Worm (Caenorhabditis elegans) whole organism, late embryonic: ENCODE measurements around the gene tbb-6.

ENCODE experiments used
- ceh-22 ChIP-seq: sonication (generic microtip); optimal IDR thresholded peaks from 2 replicates; lab custom pipeline; 2017; ENCODE audit warnings: missing biosample characterization, missing genetic modification characterization
- hlh-30 ChIP-seq: sonication (generic microtip); optimal IDR thresholded peaks from 2 replicates; lab custom pipeline; 2017; ENCODE audit warnings: antibody characterized with exemption, missing genetic modification characterization, missing compliant biosample characterization; ENCODE audit not compliant: insufficient read depth
- nhr-11 ChIP-seq: fragments of 150-350 bp; optimal IDR thresholded peaks from 2 replicates; lab custom pipeline; 2014; ENCODE audit warnings: missing biosample characterization, missing genetic modification characterization
- odd-2 ChIP-seq: sonication (generic microtip); optimal IDR thresholded peaks from 2 replicates; lab custom pipeline; 2017; ENCODE audit warnings: antibody characterized with exemption, mild to moderate bottlenecking, missing genetic modification characterization, missing compliant biosample characterization
- unc-55 ChIP-seq: sonication (generic microtip); optimal IDR thresholded peaks from 2 replicates; lab custom pipeline; 2017; ENCODE audit warnings: missing biosample characterization, missing genetic modification reagents, missing genetic modification characterization
- ztf-16 ChIP-seq: sonication (generic microtip); optimal IDR thresholded peaks from 2 replicates; lab custom pipeline; 2017; ENCODE audit warnings: missing genetic modification characterization, missing compliant biosample characterization

DNA sequence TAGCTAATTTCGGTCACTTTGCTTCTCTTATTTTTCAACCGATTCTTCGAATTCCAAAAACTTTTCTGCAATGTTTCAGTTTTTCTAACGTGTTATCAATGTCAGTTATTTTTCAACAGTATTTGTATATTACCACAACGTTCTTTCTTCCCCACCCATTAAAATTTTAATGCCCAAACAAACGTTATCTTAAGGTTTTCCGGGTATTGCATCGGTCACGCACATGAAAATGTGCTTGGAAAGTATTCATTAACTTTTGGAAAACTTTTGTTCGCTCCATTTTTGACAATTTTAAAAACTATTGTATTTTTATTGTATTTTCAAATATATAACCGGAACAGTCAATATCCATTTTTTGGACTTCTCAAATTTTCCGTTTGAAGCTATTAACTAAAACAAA is 34.8 kb downstream of the tbb-6 start:
- no peak for TF ChIP-seq unc-55
- TF ChIP-seq odd-2, result no peak
- TF ChIP-seq hlh-30 (tag; lab: Kevin White, UChicago), result no peak
- TF ChIP-seq ztf-16, result no peak
- TF ChIP-seq nhr-11 (tag; lab: Kevin White, UChicago), result no peak
- no peak for TF ChIP-seq ceh-22 (tag; lab: Kevin White, UChicago)
